Fruit fly (Drosophila melanogaster) whole organism, embryonic: ENCODE measurements around the gene CG7781.

Source experiments
- Adf1 ChIP-seq: fragments of 200-800 bp; sonication (Bioruptor generic); IDR thresholded peaks from 2 replicates; pipeline ENCODE4 v1.3.6; 2022; ENCODE audit warnings: missing biosample characterization, missing genetic modification characterization
- CG12155 ChIP-seq: fragments of 200-800 bp; sonication (Bioruptor generic); optimal IDR thresholded peaks from 3 replicates; lab custom pipeline; 2016; ENCODE audit warnings: missing biosample characterization, missing genetic modification characterization
- CG13775 ChIP-seq: fragments of 200-800 bp; sonication (Bioruptor generic); optimal IDR thresholded peaks from 3 replicates; lab custom pipeline; 2017; ENCODE audit warnings: missing biosample characterization, mild to moderate bottlenecking, missing genetic modification characterization
- CG13894 ChIP-seq: fragments of 200-800 bp; sonication (Bioruptor generic); optimal IDR thresholded peaks from 3 replicates; lab custom pipeline; 2018; ENCODE audit warnings: missing biosample characterization, mild to moderate bottlenecking, missing genetic modification characterization, moderate library complexity
- CG15011 ChIP-seq: fragments of 200-800 bp; sonication (Bioruptor generic); optimal IDR thresholded peaks from 3 replicates; lab custom pipeline; 2018; ENCODE audit warnings: missing biosample characterization, mild to moderate bottlenecking, missing genetic modification characterization
- CG16863 ChIP-seq: fragments of 200-800 bp; sonication (Bioruptor generic); optimal IDR thresholded peaks from 3 replicates; lab custom pipeline; 2016; ENCODE audit warnings: missing biosample characterization, missing genetic modification characterization
- CG17385 ChIP-seq: fragments of 200-800 bp; sonication (Bioruptor generic); optimal IDR thresholded peaks from 3 replicates; lab custom pipeline; 2018; ENCODE audit warnings: missing biosample characterization, mild to moderate bottlenecking, missing genetic modification characterization
- CG17829 ChIP-seq: fragments of 200-800 bp; optimal IDR thresholded peaks from 2 replicates; lab custom pipeline; 2019; ENCODE audit warnings: missing biosample characterization, mild to moderate bottlenecking, missing genetic modification characterization, moderate library complexity
- CG2129 ChIP-seq: fragments of 200-800 bp; sonication (Bioruptor generic); IDR thresholded peaks from 2 replicates; pipeline ENCODE4 v1.3.6; 2022; ENCODE audit warnings: missing biosample characterization, missing genetic modification characterization; ENCODE audit not compliant: partially characterized antibody
- CG31441 ChIP-seq: fragments of 200-800 bp; sonication (Bioruptor generic); IDR thresholded peaks from 2 replicates; pipeline ENCODE4 v1.3.6; 2022; ENCODE audit warnings: missing biosample characterization, missing genetic modification characterization
- CG43689 ChIP-seq: fragments of 200-800 bp; sonication (Bioruptor generic); IDR thresholded peaks from 2 replicates; pipeline ENCODE4 v1.3.6; 2022; ENCODE audit warnings: missing biosample characterization, missing genetic modification characterization
- CG4820 ChIP-seq: fragments of 200-800 bp; sonication (Bioruptor generic); optimal IDR thresholded peaks from 3 replicates; lab custom pipeline; 2016; ENCODE audit warnings: missing biosample characterization, missing genetic modification characterization
- CG5953 ChIP-seq: fragments of 200-800 bp; sonication (Bioruptor generic); IDR thresholded peaks from 2 replicates; pipeline ENCODE4 v1.3.6; 2022; ENCODE audit warnings: missing biosample characterization, missing genetic modification characterization
- CG6175 ChIP-seq: fragments of 200-800 bp; sonication (Bioruptor generic); IDR thresholded peaks from 3 replicates; pipeline ENCODE4 v1.3.6; 2022; ENCODE audit warnings: missing biosample characterization, missing genetic modification characterization
- CG6813 ChIP-seq: fragments of 200-800 bp; sonication (Bioruptor generic); optimal IDR thresholded peaks from 2 replicates; lab custom pipeline; 2017; ENCODE audit warnings: missing biosample characterization, missing genetic modification characterization, mild to moderate bottlenecking, moderate library complexity, missing genetic modification reagents
- CG8924 ChIP-seq: fragments of 200-800 bp; optimal IDR thresholded peaks from 3 replicates; lab custom pipeline; 2019; ENCODE audit warnings: missing biosample characterization, mild to moderate bottlenecking, missing genetic modification characterization, moderate library complexity
- Camta ChIP-seq: fragments of 200-800 bp; sonication (Bioruptor generic); optimal IDR thresholded peaks from 2 replicates; lab custom pipeline; 2016; ENCODE audit warnings: missing biosample characterization, missing genetic modification characterization
- Deaf1 ChIP-seq: fragments of 200-800 bp; optimal IDR thresholded peaks from 3 replicates; lab custom pipeline; 2019; ENCODE audit warnings: missing biosample characterization, mild to moderate bottlenecking, missing genetic modification characterization, moderate library complexity
- Doc3 ChIP-seq: fragments of 200-800 bp; sonication (Bioruptor generic); IDR thresholded peaks from 3 replicates; pipeline ENCODE4 v1.3.6; 2022; ENCODE audit warnings: missing biosample characterization, missing genetic modification characterization; ENCODE audit not compliant: partially characterized antibody
- Dref ChIP-seq: fragments of 200-800 bp; sonication (Bioruptor generic); IDR thresholded peaks from 2 replicates; pipeline ENCODE4 v1.3.6; 2022; ENCODE audit warnings: missing biosample characterization, missing genetic modification characterization
- E2f1 ChIP-seq: fragments of 200-800 bp; sonication (Bioruptor generic); IDR thresholded peaks from 2 replicates; pipeline ENCODE4 v1.3.6; 2022; ENCODE audit warnings: missing biosample characterization, missing genetic modification characterization
- E2f2 ChIP-seq: fragments of 200-800 bp; sonication (Bioruptor generic); IDR thresholded peaks from 2 replicates; pipeline ENCODE4 v1.3.6; 2022; ENCODE audit warnings: missing biosample characterization, missing genetic modification characterization
- Mes4 ChIP-seq: fragments of 200-800 bp; sonication (Bioruptor generic); optimal IDR thresholded peaks from 2 replicates; lab custom pipeline; 2016; ENCODE audit warnings: missing biosample characterization, missing genetic modification characterization
- NC2α ChIP-seq: fragments of 200-800 bp; sonication (Bioruptor generic); optimal IDR thresholded peaks from 2 replicates; lab custom pipeline; 2016; ENCODE audit warnings: missing biosample characterization, missing genetic modification characterization
- NK7.1 ChIP-seq: fragments of 200-800 bp; sonication (Bioruptor generic); optimal IDR thresholded peaks from 3 replicates; lab custom pipeline; 2016; ENCODE audit warnings: missing biosample characterization, missing genetic modification characterization
- Pdp1 ChIP-seq, 2 experiments: fragments of 200-800 bp; sonication (Bioruptor generic); optimal IDR thresholded peaks; 3 replicates each; lab custom pipeline; 2016; ENCODE audit warnings: missing biosample characterization in 2 of 2, missing genetic modification characterization in 2 of 2, mild to moderate bottlenecking in 1 of 2, moderate library complexity in 1 of 2
- Side ChIP-seq: fragments of 200-800 bp; sonication (Bioruptor generic); optimal IDR thresholded peaks from 2 replicates; lab custom pipeline; 2016; ENCODE audit warnings: missing biosample characterization, missing genetic modification characterization
- Sox100B ChIP-seq: fragments of 200-800 bp; sonication (Bioruptor generic); optimal IDR thresholded peaks from 3 replicates; lab custom pipeline; 2018; ENCODE audit warnings: missing biosample characterization, mild to moderate bottlenecking, missing genetic modification characterization
- Stat92E ChIP-seq, 3 experiments: fragments of >200 bp in 2 of 3; fragments of 200-800 bp in 1 of 3; sonication (Bioruptor generic) in 1 of 3; optimal IDR thresholded peaks; 2 replicates each; lab custom pipeline; 2017 to 2019; ENCODE audit warnings: missing biosample characterization in 3 of 3, missing genetic modification characterization in 3 of 3, mild to moderate bottlenecking in 1 of 3, moderate library complexity in 1 of 3
- TFAM ChIP-seq: fragments of 200-800 bp; sonication (Bioruptor generic); optimal IDR thresholded peaks from 2 replicates; lab custom pipeline; 2017; ENCODE audit warnings: missing biosample characterization, missing genetic modification characterization, inconsistent platforms
- Xbp1 ChIP-seq: fragments of 200-800 bp; sonication (Bioruptor generic); optimal IDR thresholded peaks from 3 replicates; lab custom pipeline; 2016; ENCODE audit warnings: missing biosample characterization, mild to moderate bottlenecking, missing genetic modification characterization
- ara ChIP-seq: fragments of 200-800 bp; sonication (Bioruptor generic); IDR thresholded peaks from 2 replicates; pipeline ENCODE4 v1.3.6; 2022; ENCODE audit warnings: missing biosample characterization, missing genetic modification characterization
- bcd ChIP-seq: fragments of 200-800 bp; sonication (Bioruptor generic); optimal IDR thresholded peaks from 2 replicates; lab custom pipeline; 2017; ENCODE audit warnings: missing biosample characterization, mild to moderate bottlenecking, missing genetic modification characterization
- btn ChIP-seq: fragments of 200-800 bp; sonication (Bioruptor generic); optimal IDR thresholded peaks from 2 replicates; lab custom pipeline; 2016; ENCODE audit warnings: missing biosample characterization, missing genetic modification characterization
- chinmo ChIP-seq: fragments of 200-800 bp; sonication (Bioruptor generic); IDR thresholded peaks from 4 replicates; pipeline ENCODE4 v1.3.6; 2022; ENCODE audit warnings: missing biosample characterization, missing genetic modification characterization; ENCODE audit not compliant: partially characterized antibody
- chn ChIP-seq: fragments of 200-800 bp; sonication (Bioruptor generic); optimal IDR thresholded peaks from 2 replicates; lab custom pipeline; 2016; ENCODE audit warnings: missing biosample characterization, missing genetic modification characterization
- dm ChIP-seq: fragments of 200-800 bp; sonication (Bioruptor generic); optimal IDR thresholded peaks from 3 replicates; lab custom pipeline; 2016; ENCODE audit warnings: missing biosample characterization, missing genetic modification characterization
- fd64A ChIP-seq: fragments of 200-800 bp; sonication (Bioruptor generic); optimal IDR thresholded peaks from 3 replicates; lab custom pipeline; 2018; ENCODE audit warnings: missing biosample characterization, mild to moderate bottlenecking, missing genetic modification characterization
- fd96Cb ChIP-seq: fragments of 200-800 bp; sonication (Bioruptor generic); optimal IDR thresholded peaks from 2 replicates; lab custom pipeline; 2018; ENCODE audit warnings: missing biosample characterization, mild to moderate bottlenecking, missing genetic modification characterization, moderate library complexity
- gcm2 ChIP-seq: fragments of 200-800 bp; sonication (Bioruptor generic); optimal IDR thresholded peaks from 2 replicates; lab custom pipeline; 2016; ENCODE audit warnings: missing biosample characterization, missing genetic modification characterization
- kah ChIP-seq: fragments of 200-800 bp; sonication (Bioruptor generic); optimal IDR thresholded peaks from 2 replicates; lab custom pipeline; 2018; ENCODE audit warnings: missing biosample characterization, mild to moderate bottlenecking, missing genetic modification characterization
- otp ChIP-seq: fragments of 200-800 bp; sonication (Bioruptor generic); IDR thresholded peaks from 3 replicates; pipeline ENCODE4, ENCODE4 v1.3.6; 2022; ENCODE audit warnings: missing biosample characterization, missing genetic modification characterization
- pan ChIP-seq, 4 experiments: fragments of >200 bp in 3 of 4; fragments of 200-800 bp in 1 of 4; sonication (Bioruptor generic) in 1 of 4; optimal IDR thresholded peaks in 3 of 4; IDR thresholded peaks in 1 of 4; 2 replicates each; pipeline versions ENCODE4 v1.3.6 to Lab custom; 2017 to 2022; ENCODE audit warnings: missing biosample characterization in 2 of 4, missing genetic modification characterization in 2 of 4, mixed read lengths in 1 of 4
- sd ChIP-seq: fragments of 200-800 bp; sonication (Bioruptor generic); optimal IDR thresholded peaks from 3 replicates; lab custom pipeline; 2018; ENCODE audit warnings: missing biosample characterization, mild to moderate bottlenecking, missing genetic modification characterization, moderate library complexity
- sima ChIP-seq: fragments of 200-800 bp; sonication (Bioruptor generic); optimal IDR thresholded peaks from 2 replicates; lab custom pipeline; 2016; ENCODE audit warnings: missing biosample characterization, missing genetic modification characterization
- tap ChIP-seq: fragments of 200-800 bp; optimal IDR thresholded peaks from 3 replicates; lab custom pipeline; 2019; ENCODE audit warnings: missing biosample characterization, mild to moderate bottlenecking, missing genetic modification characterization, moderate library complexity
- tll ChIP-seq, 2 experiments: fragments of 200-800 bp in 1 of 2; fragments of >200 bp in 1 of 2; sonication (Bioruptor generic) in 1 of 2; optimal IDR thresholded peaks; 2 replicates each; lab custom pipeline; 2017 to 2019; ENCODE audit warnings: missing biosample characterization in 2 of 2, missing genetic modification characterization in 2 of 2, mild to moderate bottlenecking in 1 of 2, moderate library complexity in 1 of 2
- tna ChIP-seq: fragments of 200-800 bp; sonication (Bioruptor generic); IDR thresholded peaks from 2 replicates; pipeline ENCODE4 v1.3.6; 2022; ENCODE audit warnings: missing biosample characterization, missing genetic modification characterization; ENCODE audit not compliant: partially characterized antibody
- unc-4 ChIP-seq: fragments of 200-800 bp; sonication (Bioruptor generic); IDR thresholded peaks from 2 replicates; pipeline ENCODE4 v1.3.6; 2022; ENCODE audit warnings: missing biosample characterization, missing genetic modification characterization; ENCODE audit not compliant: partially characterized antibody
- z ChIP-seq: fragments of 200-800 bp; sonication (Bioruptor generic); IDR thresholded peaks from 3 replicates; pipeline ENCODE4 v1.3.6; 2022; ENCODE audit warnings: missing biosample characterization, missing genetic modification characterization
- zfh2 ChIP-seq: fragments of 200-800 bp; sonication (Bioruptor generic); optimal IDR thresholded peaks from 2 replicates; lab custom pipeline; 2016; ENCODE audit warnings: missing biosample characterization, missing genetic modification characterization

The CG7781 gene

DNA sequence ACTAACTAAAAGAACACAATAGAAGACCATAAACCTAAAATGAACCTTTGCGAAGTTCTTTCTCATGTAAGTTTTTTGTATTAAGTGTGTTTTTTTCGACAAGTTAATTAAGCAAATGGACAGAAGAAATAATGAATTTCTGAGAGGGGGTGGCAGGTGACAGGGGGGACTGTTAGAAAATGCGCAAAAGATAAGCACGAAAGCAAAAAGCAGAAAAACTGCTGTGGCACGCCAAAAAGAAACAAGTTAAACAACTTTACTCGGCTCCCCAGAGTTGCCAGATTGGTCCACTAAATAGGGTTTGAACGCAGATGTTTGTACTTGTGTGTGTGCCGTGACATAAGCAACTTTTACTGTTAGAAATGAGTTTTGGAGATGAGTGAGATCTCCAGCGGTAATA is 48.3 kb downstream of the CG7781 start (continued):
- TF ChIP-seq sd (tag; lab: Kevin White, UChicago) (peak; percentile 24), E2f1 (GFP tag; lab: Robert Waterston, UW) (no peak), tll (GFP tag; optimal IDR thresholded peaks at IDR 0.05; lab: Kevin White, UChicago) (no peak), Adf1 (GFP tag; lab: Robert Waterston, UW) (no peak), otp (GFP tag; lab: Robert Waterston, UW) (no peak), CG31441 (GFP tag; lab: Robert Waterston, UW) (no peak), zfh2 (GFP tag; lab: Kevin White, UChicago) (no peak), CG13894 (tag; lab: Kevin White, UChicago) (peak; percentile 61), CG15011 (no peak), NK7.1 (no peak), Camta (GFP tag; lab: Kevin White, UChicago) (no peak), unc-4 (no peak), ara (GFP tag; lab: Robert Waterston, UW) (no peak), btn (GFP tag; lab: Kevin White, UChicago) (no peak), Deaf1 (tag; lab: Kevin White, UChicago) (no peak), Sox100B (no peak), Stat92E (GFP tag; optimal IDR thresholded peaks at IDR 0.05; lab: Kevin White, UChicago) (no peak), fd96Cb (tag; lab: Kevin White, UChicago) (no peak), CG6813 (no peak), dm (GFP tag; lab: Kevin White, UChicago) (no peak), tap (tag; lab: Kevin White, UChicago) (no peak), Xbp1 (GFP tag; lab: Kevin White, UChicago) (no peak), tna (no peak), kah (GFP tag; lab: Kevin White, UChicago) (no peak), gcm2 (GFP tag; lab: Kevin White, UChicago) (no peak), CG12155 (GFP tag; lab: Kevin White, UChicago) (no peak), CG4820 (GFP tag; lab: Kevin White, UChicago) (no peak), Mes4 (GFP tag; lab: Kevin White, UChicago) (no peak), CG43689 (GFP tag; lab: Robert Waterston, UW) (no peak), CG13775 (no peak), sima (GFP tag; lab: Kevin White, UChicago) (no peak), Side (GFP tag; lab: Kevin White, UChicago) (no peak), CG17829 (tag; lab: Kevin White, UChicago) (no peak), chn (no peak), Pdp1 (GFP tag; optimal IDR thresholded peaks at IDR 0.05; lab: Kevin White, UChicago) (peak in 1 of 2 experiments; percentile 66), CG5953 (GFP tag; lab: Robert Waterston, UW) (no peak), CG6175 (GFP tag; lab: Robert Waterston, UW) (no peak), pan (optimal IDR thresholded peaks at IDR 0.05; lab: Kevin White, UChicago) (no peak), pan (GFP tag; optimal IDR thresholded peaks at IDR 0.05 in 1 of 2, IDR thresholded peaks at IDR 0.05 in 1 of 2) (no peak), Doc3 (GFP tag; lab: Robert Waterston, UW) (no peak), bcd (GFP tag; lab: Kevin White, UChicago) (no peak), TFAM (GFP tag; lab: Kevin White, UChicago) (no peak), chinmo (GFP tag; lab: Robert Waterston, UW) (peak; percentile 62; the same call in 1 of the 4 replicates), CG17385 (no peak), CG2129 (no peak), Dref (GFP tag; lab: Robert Waterston, UW) (no peak), E2f2 (GFP tag; lab: Robert Waterston, UW) (no peak), CG16863 (no peak), z (GFP tag; lab: Robert Waterston, UW) (no peak), NC2α (GFP tag; lab: Kevin White, UChicago) (no peak), fd64A (no peak), CG8924 (tag; lab: Kevin White, UChicago) (no peak)
